Worm (Caenorhabditis elegans) whole organism, young adult: ENCODE measurements around the gene alx-1.

Source experiments
- B0035.1 ChIP-seq: sonication (generic microtip); optimal IDR thresholded peaks from 2 replicates; lab custom pipeline; 2016; ENCODE audit warnings: missing genetic modification characterization, mild to moderate bottlenecking, missing compliant biosample characterization, missing genotype, missing genetic modification reagents
- B0336.3 ChIP-seq: fragments of 200-800 bp; sonication (Bioruptor generic); IDR thresholded peaks from 2 replicates; pipeline ENCODE4 v1.3.6; 2022; ENCODE audit warnings: missing genetic modification characterization, missing compliant biosample characterization
- F52B5.7 ChIP-seq: sonication (generic microtip); optimal IDR thresholded peaks from 2 replicates; lab custom pipeline; 2016; ENCODE audit warnings: mild to moderate bottlenecking, missing genetic modification characterization, missing compliant biosample characterization
- aptf-2 ChIP-seq: fragments of 200-800 bp; sonication (Bioruptor generic); conservative IDR thresholded peaks from 2 replicates; pipeline ENCODE4 v1.3.6; 2022; ENCODE audit warnings: missing genetic modification reagents, missing genetic modification characterization, missing compliant biosample characterization
- ceh-27 ChIP-seq: fragments of 200-800 bp; sonication (Bioruptor generic); optimal IDR thresholded peaks from 2 replicates; lab custom pipeline; 2018; ENCODE audit warnings: mild to moderate bottlenecking, missing genetic modification characterization, moderate library complexity, missing compliant biosample characterization
- dpl-1 ChIP-seq: fragments of 150-350 bp; optimal IDR thresholded peaks from 2 replicates; lab custom pipeline; 2014; ENCODE audit warnings: missing biosample characterization, missing genetic modification reagents, missing genetic modification characterization
- ekl-4 ChIP-seq: fragments of 200-800 bp; sonication (Bioruptor generic); IDR thresholded peaks from 2 replicates; pipeline ENCODE4 v1.3.6; 2022; ENCODE audit warnings: missing genetic modification reagents, missing genetic modification characterization, missing compliant biosample characterization
- ztf-3 ChIP-seq: fragments of 200-800 bp; sonication (Bioruptor generic); optimal IDR thresholded peaks from 2 replicates; lab custom pipeline; 2018; ENCODE audit warnings: mild to moderate bottlenecking, missing genetic modification characterization, missing compliant biosample characterization

DNA sequence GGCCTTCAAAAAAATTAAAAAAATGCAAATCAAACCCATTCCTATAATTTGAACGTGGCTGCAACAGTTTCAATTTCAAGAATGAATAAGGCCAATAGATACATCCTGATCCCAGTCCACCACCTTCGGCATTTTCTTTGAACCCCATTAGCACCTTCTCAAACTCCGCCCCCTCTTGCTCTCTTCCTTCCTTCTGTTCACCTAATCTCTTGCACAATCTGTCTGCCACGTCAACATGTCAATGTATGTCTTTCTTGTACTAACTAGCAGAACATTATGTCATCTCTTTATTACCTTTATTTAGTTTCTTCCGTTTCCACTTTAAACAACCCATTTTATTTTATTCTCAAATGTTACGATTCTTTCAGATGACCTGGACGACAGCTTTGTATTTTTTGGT lies 36.4 kb downstream of the alx-1 start, which contains the start of gene C05B5.4:
- TF ChIP-seq F52B5.7 (tag; lab: Kevin White, UChicago) (no peak), ekl-4 (no peak), ztf-3 (GFP tag; lab: Kevin White, UChicago) (no peak), B0336.3 (GFP tag; lab: Robert Waterston, UW) (no peak), ceh-27 (GFP tag; lab: Kevin White, UChicago) (no peak), dpl-1 (no peak), aptf-2 (no peak), B0035.1 (tag; lab: Kevin White, UChicago) (no peak)
